Fruit fly (Drosophila melanogaster) S2 (cell line): Measurements from ENCODE around the gene CG11841.
A peak's percentile ranks its signal among the peaks of the same experiment; 100 is the strongest.

ENCODE experiments used
- CG8478 ChIP-seq: fragments of >200 bp; optimal IDR thresholded peaks from 2 replicates; lab custom pipeline; 2018
- CTCF ChIP-seq, 2 experiments: fragments of >200 bp; optimal IDR thresholded peaks; 2 replicates each; lab custom pipeline; 2018

Gene CG11841

DNA sequence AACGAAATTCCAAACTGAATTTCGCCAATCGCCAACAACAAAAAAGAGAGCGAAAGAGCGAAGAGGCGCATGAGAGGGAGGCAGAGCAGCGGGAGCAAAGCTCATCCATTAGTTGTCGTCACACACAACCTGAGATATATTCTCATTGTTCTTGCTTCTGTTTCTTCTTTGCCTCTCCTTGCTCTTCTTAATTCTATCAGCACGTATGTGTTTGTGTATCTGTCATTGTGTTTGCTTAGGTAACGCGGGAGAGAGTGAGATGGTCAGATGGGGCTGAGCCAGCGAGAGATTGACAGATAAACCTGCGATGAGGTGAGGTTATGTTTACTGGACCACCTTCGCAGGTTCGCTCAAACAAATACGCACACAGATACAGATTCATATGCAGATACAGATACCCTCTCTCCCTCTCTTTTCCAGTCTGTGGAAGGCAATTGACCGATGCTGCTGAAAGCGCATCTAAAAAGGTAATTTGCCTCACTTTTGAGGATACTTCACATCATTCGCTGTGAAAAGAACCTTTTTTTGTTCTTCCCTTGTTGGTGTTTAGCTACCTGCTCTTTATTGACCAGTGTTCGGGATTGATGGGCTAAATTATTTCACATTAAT lies 23.2 kb downstream of the CG11841 start:
- TF ChIP-seq CG8478 (lab: Kevin White, UChicago): no peak
- TF ChIP-seq CTCF (optimal IDR thresholded peaks at IDR 0.05; lab: Kevin White, UChicago): no peak

DNA sequence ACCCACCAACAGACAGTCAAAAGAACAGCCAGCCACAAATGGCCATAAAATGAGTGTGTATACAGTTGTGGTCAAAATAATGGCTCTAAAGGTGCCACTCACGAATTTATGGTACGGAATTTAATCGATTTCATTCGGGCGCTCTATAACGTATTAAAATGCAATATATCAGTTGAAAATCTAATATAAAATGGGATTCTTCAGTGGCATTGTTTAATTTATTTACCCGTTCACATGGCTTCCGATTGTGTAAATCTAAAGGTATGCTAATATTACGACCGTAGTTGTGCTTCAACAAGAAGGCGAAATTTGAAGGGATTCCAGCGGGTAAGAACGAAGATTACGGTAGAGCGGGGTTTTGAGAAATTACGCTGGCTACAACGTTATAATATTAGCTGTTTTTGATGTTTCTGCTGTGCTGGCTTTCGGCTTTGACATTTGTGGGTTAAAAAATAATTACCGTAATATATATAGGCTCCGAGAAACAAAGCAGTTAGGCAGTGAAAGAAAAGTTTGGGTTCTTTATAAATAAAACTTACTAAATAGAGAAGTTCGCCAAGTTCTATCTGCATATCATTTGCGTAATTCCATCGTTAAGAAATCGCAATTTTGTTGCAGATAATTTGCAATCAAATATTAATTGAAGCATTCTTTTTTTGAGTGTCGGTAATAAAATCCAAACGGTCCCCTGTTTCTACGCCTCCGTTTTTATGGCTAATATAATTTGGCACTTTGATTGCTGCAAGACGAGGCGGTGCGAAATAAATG lies 25.0 kb downstream of the CG11841 start:
- TF ChIP-seq CTCF (optimal IDR thresholded peaks at IDR 0.05; lab: Kevin White, UChicago) (no peak), CG8478 (lab: Kevin White, UChicago) (no peak)

DNA sequence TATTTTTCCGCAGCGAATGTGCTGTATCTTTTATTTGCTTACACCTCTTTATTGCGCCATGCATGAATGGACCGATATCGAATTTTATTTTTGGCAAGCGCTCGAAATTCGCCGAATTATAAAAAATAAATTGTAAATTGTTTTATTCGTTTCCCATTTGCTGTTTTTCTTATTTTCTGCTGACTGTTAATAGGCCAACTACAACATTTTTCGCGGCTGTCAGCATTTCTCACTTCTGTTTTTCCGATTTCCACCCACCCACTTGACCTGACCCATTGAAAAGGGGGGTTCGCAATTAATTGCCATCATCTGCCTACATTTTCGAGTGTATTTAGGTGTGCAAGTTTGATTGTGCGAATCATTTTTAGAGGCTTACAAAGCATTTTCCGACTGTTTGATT lies 25.8 kb downstream of the CG11841 start:
- TF ChIP-seq CG8478 (lab: Kevin White, UChicago) (no peak), CTCF (optimal IDR thresholded peaks at IDR 0.05; lab: Kevin White, UChicago) (no peak)

DNA sequence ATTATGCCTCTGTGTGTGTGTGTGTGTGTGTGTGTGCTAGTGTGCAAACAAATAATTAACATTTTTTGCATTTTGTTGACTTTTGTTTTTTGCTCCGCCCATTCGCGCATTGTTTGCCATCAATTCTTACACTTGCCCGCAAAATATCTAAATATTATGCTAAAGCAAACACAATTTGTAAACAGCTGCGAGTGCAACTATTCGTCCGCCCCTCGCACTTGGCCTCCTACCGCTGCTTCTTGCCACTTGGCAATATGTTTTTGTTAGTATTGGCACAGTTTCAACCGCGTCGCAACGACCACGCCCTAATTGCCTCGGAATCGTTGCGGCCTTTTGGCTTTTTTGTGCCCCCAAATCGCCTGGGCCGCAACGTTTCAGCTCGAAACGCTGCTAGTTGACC lies 26.7 kb downstream of the CG11841 start:
- TF ChIP-seq CTCF (optimal IDR thresholded peaks at IDR 0.05; lab: Kevin White, UChicago): no peak
- TF ChIP-seq CG8478 (lab: Kevin White, UChicago): no peak

DNA sequence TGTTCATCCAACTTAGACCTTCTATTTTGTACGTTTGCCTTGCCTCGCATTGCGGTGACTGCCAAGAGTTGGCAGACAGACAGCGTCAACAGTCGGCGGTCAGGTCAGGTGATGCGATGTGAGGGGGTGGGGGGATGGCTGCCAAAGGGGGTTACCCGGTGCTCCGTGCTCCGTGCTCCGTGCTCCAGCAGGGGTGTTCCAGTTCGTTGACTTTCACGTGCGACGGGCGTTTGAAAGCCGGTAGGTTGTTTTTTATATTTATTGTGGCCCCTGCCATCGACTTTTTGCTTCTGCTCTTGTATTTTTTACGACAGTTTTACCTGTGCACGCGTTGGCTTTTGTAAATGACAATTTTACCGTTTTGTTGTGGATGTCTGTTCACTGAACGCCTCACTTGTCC lies 31.2 kb downstream of the CG11841 start:
- TF ChIP-seq CTCF (optimal IDR thresholded peaks at IDR 0.05; lab: Kevin White, UChicago) (no peak), CG8478 (lab: Kevin White, UChicago) (no peak)

DNA sequence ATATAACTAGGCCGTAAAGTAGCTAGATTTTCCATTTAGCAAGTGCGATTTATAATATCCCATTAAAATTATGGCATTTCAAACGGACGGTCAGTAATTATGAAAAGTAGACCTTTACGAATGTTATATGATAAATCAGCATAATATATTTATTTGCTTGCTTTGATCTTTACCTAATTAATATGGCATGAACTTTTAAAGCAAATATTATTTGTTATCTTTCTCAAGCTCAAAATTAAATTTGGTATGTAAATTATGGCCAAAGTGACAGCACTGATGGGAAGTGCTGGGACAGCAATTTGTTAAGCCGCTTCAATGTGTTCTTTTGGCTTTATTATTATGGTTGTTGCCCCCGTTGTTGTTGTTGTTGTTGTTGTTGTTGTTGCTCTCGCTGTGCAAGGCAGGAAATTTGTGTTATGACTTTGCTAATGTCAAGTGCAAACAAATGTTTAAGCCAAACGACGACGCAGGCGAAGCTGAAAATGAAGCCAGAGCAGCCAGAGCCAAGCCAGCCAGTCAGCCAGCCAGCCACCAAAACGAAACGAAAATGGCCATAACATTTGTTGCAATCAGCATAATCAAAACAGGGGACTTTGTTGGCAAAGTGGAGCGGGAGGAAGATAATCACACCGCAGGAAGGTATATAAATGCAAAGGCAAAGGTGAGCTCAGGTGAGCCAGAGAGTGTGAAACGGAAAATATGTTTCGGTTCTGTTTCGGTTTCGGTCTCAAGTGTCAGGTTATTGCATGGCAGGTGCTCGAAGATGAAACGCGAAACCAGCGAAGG lies 31.8 kb downstream of the CG11841 start:
- no peak for TF ChIP-seq CTCF (optimal IDR thresholded peaks at IDR 0.05; lab: Kevin White, UChicago)
- no peak for TF ChIP-seq CG8478 (lab: Kevin White, UChicago)

DNA sequence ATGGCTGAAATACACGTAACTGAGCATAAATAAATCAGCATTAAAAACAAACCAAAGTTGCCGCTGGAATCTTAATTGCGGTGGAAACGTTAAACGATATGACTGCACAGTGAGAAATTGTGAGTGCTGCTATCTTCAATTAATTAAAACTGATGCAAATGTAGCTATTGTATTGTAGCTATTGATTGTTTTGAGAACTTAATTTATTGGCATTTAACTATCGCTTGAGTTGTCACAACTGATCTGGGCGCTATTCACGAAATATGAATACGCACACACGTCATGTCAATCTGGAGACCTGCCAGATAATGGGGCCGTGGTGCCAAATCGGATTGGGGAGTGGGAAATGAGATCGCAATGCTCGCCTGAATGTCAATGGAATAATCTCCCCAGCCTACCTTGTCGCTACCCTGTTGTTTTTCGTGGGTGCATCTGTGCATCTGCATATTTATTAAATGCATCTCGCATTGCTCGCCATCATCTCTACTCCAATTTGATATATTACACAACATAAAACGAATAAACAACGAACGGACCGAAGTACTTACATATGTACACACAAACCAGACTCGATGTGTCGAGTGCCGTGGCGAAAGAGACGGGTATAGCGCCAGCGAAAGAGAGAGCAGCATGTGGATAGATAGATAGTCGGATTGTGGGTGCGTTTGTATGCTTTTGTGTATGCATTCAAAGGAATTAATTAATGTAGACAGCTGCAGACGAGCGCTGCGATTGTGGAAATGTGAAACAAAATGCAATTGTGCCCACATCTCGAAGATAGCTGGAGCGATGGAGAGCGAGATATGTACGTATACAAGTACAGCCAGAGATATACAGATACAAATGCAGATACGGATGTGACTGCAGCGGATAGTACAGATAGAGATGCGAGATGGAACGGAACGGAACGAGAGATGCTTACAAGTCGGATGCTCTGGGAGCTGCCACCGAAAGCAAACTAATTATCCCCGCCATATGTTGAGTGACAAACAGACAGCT lies 32.9 kb downstream of the CG11841 start:
- TF ChIP-seq CTCF (optimal IDR thresholded peaks at IDR 0.05; lab: Kevin White, UChicago): no peak
- no peak for TF ChIP-seq CG8478 (lab: Kevin White, UChicago)

DNA sequence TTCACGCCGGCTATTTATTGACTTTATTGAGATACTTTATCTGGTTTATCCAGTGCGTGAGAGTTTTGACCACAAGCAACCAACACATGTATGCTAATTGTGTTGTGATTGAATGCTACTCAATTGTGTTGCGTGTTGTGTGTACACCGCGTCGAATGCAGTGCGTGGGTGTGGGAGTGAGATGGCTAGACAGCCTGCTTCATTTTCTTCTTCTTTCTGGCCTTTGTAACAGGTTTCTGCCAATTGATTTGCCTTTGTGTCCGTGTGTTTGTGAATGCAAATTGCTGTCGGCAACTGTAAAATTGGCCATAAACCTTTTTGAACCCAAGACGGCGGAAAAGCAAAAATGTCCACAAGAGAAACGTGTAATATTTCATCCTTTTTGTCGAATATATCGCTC lies 36.0 kb downstream of the CG11841 start:
- TF ChIP-seq CTCF (optimal IDR thresholded peaks at IDR 0.05; lab: Kevin White, UChicago) (no peak), CG8478 (lab: Kevin White, UChicago) (no peak)

DNA sequence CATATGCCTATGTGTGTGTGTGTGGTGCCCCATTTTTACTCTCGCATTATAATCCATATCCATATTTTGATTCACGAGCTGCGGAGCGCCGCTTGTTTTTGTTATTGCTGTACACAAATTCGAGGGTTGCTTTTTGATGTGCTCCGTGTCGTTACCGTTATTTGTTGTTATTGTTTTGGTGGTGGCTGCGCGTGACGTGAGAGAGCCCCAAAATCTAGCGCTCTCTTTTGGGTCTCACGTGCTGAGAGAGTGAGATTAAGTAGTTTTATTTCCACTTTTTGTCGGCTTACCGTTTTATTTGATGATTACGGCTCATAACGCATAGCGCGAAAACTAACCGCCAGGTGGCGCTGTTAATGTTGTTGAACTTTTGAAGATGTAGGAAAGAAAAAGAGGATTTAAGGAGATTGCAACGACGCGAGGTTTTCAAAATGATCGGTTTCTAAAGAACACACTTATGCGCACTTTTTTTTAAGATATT lies 36.5 kb downstream of the CG11841 start:
- peak; percentile 80 to 84 for TF ChIP-seq CTCF (optimal IDR thresholded peaks at IDR 0.05; lab: Kevin White, UChicago)
- no peak for TF ChIP-seq CG8478 (lab: Kevin White, UChicago)

DNA sequence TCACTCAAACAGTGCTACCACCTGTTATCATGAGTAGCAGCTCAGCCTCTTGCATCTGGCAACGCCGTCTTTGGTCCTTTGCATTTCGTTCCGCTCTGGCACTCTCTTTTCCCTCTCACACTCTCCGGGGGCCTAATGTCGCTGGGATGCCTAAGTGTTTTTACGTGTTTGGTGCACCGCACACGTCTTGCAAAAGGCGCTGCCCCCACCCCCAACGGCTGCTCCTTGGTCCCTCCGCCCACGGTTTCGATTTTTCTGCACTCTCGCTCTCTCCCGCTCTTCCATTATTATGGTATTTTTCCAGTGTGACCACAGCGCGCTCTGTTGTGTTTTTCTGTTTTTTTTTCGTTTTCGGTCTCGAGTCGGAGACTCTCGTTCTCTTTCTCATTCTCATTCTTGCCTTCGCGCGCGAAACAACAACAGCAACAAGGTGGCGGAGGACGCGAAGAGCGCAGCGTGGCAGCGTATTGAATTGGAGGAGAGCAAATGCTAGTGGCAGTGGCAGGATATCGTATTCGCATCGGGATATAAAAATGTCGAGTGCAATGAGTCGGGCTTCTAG lies 37.2 kb downstream of the CG11841 start:
- TF ChIP-seq CG8478 (lab: Kevin White, UChicago) (no peak), CTCF (optimal IDR thresholded peaks at IDR 0.05; lab: Kevin White, UChicago) (peak in 1 of 2 experiments; percentile 35)

DNA sequence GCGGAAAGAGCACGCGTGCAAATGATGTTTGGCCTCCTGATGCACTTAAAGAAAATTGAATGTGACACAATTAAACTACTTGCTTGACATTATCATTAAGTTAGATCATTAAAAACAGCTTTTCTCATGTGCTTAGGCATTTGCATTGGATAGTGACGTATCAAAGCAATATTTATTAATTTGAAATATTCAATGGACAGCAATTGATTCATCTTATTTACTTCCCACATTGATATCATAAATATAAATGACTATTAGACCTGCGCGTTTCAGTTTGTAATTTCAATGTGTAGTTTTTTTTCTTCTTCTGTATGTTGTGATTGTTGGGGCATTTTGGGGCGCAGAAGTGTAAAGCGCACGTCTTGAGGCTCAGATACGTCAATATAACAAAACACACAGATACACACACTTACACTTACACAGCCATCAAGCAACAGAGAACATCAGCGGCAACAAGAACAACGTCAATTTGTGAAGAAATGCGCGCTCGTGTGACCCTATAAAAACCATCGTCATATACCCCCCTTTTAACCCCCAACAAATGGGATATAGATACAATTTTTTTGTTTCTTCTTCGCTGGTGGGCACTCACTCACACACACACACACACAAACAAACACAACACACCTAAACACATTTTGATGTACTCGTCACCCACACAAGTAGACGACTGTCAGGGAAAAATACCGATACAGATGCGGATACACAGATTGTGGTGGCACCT lies 38.2 kb downstream of the CG11841 start:
- TF ChIP-seq CTCF (optimal IDR thresholded peaks at IDR 0.05; lab: Kevin White, UChicago): no peak
- TF ChIP-seq CG8478 (lab: Kevin White, UChicago): no peak

DNA sequence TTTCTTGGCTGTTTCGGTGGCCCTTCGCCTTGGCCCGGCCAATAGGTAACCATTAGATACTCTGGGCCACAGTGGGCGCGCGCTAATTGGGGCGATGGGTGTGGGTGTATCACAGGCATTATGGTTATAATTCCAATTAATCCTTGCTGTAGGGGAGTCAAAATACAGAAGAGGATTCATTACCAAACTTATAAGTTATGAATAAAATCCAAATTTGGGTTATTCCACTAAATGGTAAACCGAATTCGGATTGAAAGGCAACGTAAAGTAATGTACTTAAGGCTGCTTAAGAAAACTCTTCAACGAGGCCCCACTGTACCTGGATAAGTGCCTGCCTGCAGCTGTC lies 38.8 kb downstream of the CG11841 start:
- no peak for TF ChIP-seq CTCF (optimal IDR thresholded peaks at IDR 0.05; lab: Kevin White, UChicago)

DNA sequence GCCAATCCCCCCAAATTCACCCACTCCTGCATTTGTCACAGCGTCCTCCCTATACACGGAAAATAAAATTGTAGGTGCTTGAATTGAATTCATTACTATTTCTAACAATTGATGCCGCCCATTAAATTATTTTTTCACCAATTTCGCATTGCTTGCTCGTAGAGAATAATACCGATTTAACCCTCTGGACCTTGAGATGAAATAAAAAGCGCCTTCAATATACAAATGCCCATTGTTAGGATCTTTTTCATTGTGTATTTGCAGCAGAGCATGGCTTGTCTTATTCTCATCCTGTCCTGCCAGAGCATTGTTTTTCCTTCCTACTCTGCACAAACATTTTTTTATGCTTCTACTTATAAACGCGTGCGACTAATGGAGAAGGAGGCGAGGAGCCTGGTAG lies 40.8 kb downstream of the CG11841 start:
- TF ChIP-seq CTCF (optimal IDR thresholded peaks at IDR 0.05; lab: Kevin White, UChicago): no peak
- TF ChIP-seq CG8478 (lab: Kevin White, UChicago): no peak
